Fruit fly (Drosophila melanogaster) whole organism, embryonic: ENCODE data around the gene aru.

Source experiments
- ATbp ChIP-seq: fragments of 200-800 bp; sonication (Bioruptor generic); optimal IDR thresholded peaks from 2 replicates; lab custom pipeline; 2017; ENCODE audit warnings: missing biosample characterization, mild to moderate bottlenecking, missing genetic modification characterization, missing genetic modification reagents
- CG10321 ChIP-seq: fragments of 200-800 bp; sonication (Bioruptor generic); IDR thresholded peaks from 2 replicates; pipeline ENCODE4 v1.3.6; 2022; ENCODE audit warnings: missing biosample characterization, missing genetic modification characterization
- CG10366 ChIP-seq: fragments of 200-800 bp; sonication (Bioruptor generic); IDR thresholded peaks from 2 replicates; pipeline ENCODE4 v1.3.6; 2022; ENCODE audit warnings: missing biosample characterization, missing genetic modification characterization
- CG12155 ChIP-seq: fragments of 200-800 bp; sonication (Bioruptor generic); optimal IDR thresholded peaks from 3 replicates; lab custom pipeline; 2016; ENCODE audit warnings: missing biosample characterization, missing genetic modification characterization
- CG1233 ChIP-seq: fragments of 200-800 bp; sonication (Bioruptor generic); optimal IDR thresholded peaks from 4 replicates; lab custom pipeline; 2018; ENCODE audit warnings: missing biosample characterization, mild to moderate bottlenecking, missing genetic modification characterization
- CG12391 ChIP-seq: fragments of 200-800 bp; sonication (Bioruptor generic); optimal IDR thresholded peaks from 3 replicates; lab custom pipeline; 2018; ENCODE audit warnings: missing biosample characterization, mild to moderate bottlenecking, missing genetic modification characterization, moderate library complexity
- CG12744 ChIP-seq: fragments of 200-800 bp; sonication (Bioruptor generic); optimal IDR thresholded peaks from 2 replicates; lab custom pipeline; 2016; ENCODE audit warnings: missing biosample characterization, missing genetic modification characterization
- CG13424 ChIP-seq: fragments of 200-800 bp; sonication (Bioruptor generic); optimal IDR thresholded peaks from 2 replicates; lab custom pipeline; 2019; ENCODE audit warnings: missing biosample characterization, mild to moderate bottlenecking, missing genetic modification characterization, moderate library complexity
- CG14441 ChIP-seq: fragments of 200-800 bp; sonication (Bioruptor generic); IDR thresholded peaks from 2 replicates; pipeline ENCODE4 v1.3.6; 2022; ENCODE audit warnings: missing biosample characterization, missing genetic modification characterization
- CG17186 ChIP-seq: fragments of 200-800 bp; sonication (Bioruptor generic); optimal IDR thresholded peaks from 3 replicates; lab custom pipeline; 2017; ENCODE audit warnings: missing biosample characterization, missing genetic modification reagents, missing genetic modification characterization
- CG18599 ChIP-seq: fragments of 200-800 bp; sonication (Bioruptor generic); optimal IDR thresholded peaks from 3 replicates; lab custom pipeline; 2017; ENCODE audit warnings: missing biosample characterization, missing genetic modification characterization, mild to moderate bottlenecking, moderate library complexity, missing genetic modification reagents
- CG2120 ChIP-seq: fragments of 200-800 bp; sonication (Bioruptor generic); optimal IDR thresholded peaks from 3 replicates; lab custom pipeline; 2016; ENCODE audit warnings: missing biosample characterization, missing genetic modification characterization
- CG2678 ChIP-seq: fragments of 200-800 bp; sonication (Bioruptor generic); optimal IDR thresholded peaks from 3 replicates; lab custom pipeline; 2019; ENCODE audit warnings: missing biosample characterization, mild to moderate bottlenecking, missing genetic modification characterization, moderate library complexity
- CG4730 ChIP-seq: fragments of 200-800 bp; sonication (Bioruptor generic); IDR thresholded peaks from 2 replicates; pipeline ENCODE4 v1.3.6; 2022; ENCODE audit warnings: missing biosample characterization, missing genetic modification characterization
- CG9215 ChIP-seq: fragments of 200-800 bp; sonication (Bioruptor generic); IDR thresholded peaks from 2 replicates; pipeline ENCODE4 v1.3.6; 2022; ENCODE audit warnings: missing biosample characterization, missing genetic modification characterization
- CG9437 ChIP-seq: fragments of 200-800 bp; sonication (Bioruptor generic); optimal IDR thresholded peaks from 2 replicates; lab custom pipeline; 2018; ENCODE audit warnings: missing biosample characterization, mild to moderate bottlenecking, missing genetic modification characterization
- CG9727 ChIP-seq: fragments of 200-800 bp; sonication (Bioruptor generic); optimal IDR thresholded peaks from 3 replicates; lab custom pipeline; 2017; ENCODE audit warnings: missing biosample characterization, mild to moderate bottlenecking, missing genetic modification characterization
- CG9876 ChIP-seq: fragments of 200-800 bp; sonication (Bioruptor generic); optimal IDR thresholded peaks from 2 replicates; lab custom pipeline; 2016; ENCODE audit warnings: missing biosample characterization, missing genetic modification characterization
- CG9932 ChIP-seq: fragments of 200-800 bp; sonication (Bioruptor generic); IDR thresholded peaks from 2 replicates; pipeline ENCODE4 v1.3.6; 2022; ENCODE audit warnings: missing biosample characterization, missing genetic modification characterization
- CkIIα-i1 ChIP-seq: fragments of 200-800 bp; sonication (Bioruptor generic); IDR thresholded peaks from 2 replicates; pipeline ENCODE4 v1.3.6; 2022; ENCODE audit warnings: missing biosample characterization, missing genetic modification characterization
- Dp ChIP-seq: fragments of 200-800 bp; sonication (Bioruptor generic); optimal IDR thresholded peaks from 2 replicates; lab custom pipeline; 2018; ENCODE audit warnings: missing biosample characterization, mild to moderate bottlenecking, missing genetic modification characterization, moderate library complexity
- H2.0 ChIP-seq: fragments of 200-800 bp; sonication (Bioruptor generic); IDR thresholded peaks from 2 replicates; pipeline ENCODE4 v1.3.6; 2022; ENCODE audit warnings: missing biosample characterization, missing genetic modification characterization
- HmgD ChIP-seq: fragments of 200-800 bp; sonication (Bioruptor generic); optimal IDR thresholded peaks from 3 replicates; lab custom pipeline; 2016; ENCODE audit warnings: missing biosample characterization, missing genetic modification characterization
- HmgZ ChIP-seq: fragments of 200-800 bp; sonication (Bioruptor generic); optimal IDR thresholded peaks from 2 replicates; lab custom pipeline; 2018; ENCODE audit warnings: missing biosample characterization, mild to moderate bottlenecking, missing genetic modification characterization
- Hr3 ChIP-seq: fragments of 200-800 bp; sonication (Bioruptor generic); optimal IDR thresholded peaks from 3 replicates; lab custom pipeline; 2016; ENCODE audit warnings: missing biosample characterization, missing genetic modification characterization
- Nf-YA ChIP-seq: fragments of 200-800 bp; sonication (Bioruptor generic); IDR thresholded peaks from 2 replicates; pipeline ENCODE4 v1.3.6; 2022; ENCODE audit warnings: missing biosample characterization, missing genetic modification characterization
- Opbp ChIP-seq: fragments of 200-800 bp; sonication (Bioruptor generic); IDR thresholded peaks from 3 replicates; pipeline ENCODE4 v1.3.6; 2022; ENCODE audit warnings: missing biosample characterization, missing genetic modification characterization; ENCODE audit not compliant: partially characterized antibody
- Sry-δ ChIP-seq: fragments of 200-800 bp; sonication (Bioruptor generic); optimal IDR thresholded peaks from 2 replicates; lab custom pipeline; 2016; ENCODE audit warnings: missing biosample characterization, missing genetic modification characterization
- Taf1 ChIP-seq: fragments of 200-800 bp; sonication (Bioruptor generic); IDR thresholded peaks from 2 replicates; pipeline ENCODE4 v1.3.6; 2022; ENCODE audit warnings: missing biosample characterization, missing genetic modification characterization
- abd-A ChIP-seq: fragments of 200-800 bp; sonication (Bioruptor generic); optimal IDR thresholded peaks from 3 replicates; lab custom pipeline; 2019; ENCODE audit warnings: missing biosample characterization, mild to moderate bottlenecking, missing genetic modification characterization, moderate library complexity
- aop ChIP-seq: fragments of 200-800 bp; sonication (Bioruptor generic); IDR thresholded peaks from 2 replicates; pipeline ENCODE4 v1.3.6; 2022; ENCODE audit warnings: missing biosample characterization, missing genetic modification characterization
- ap ChIP-seq: fragments of 200-800 bp; sonication (Bioruptor generic); IDR thresholded peaks from 2 replicates; pipeline ENCODE4 v1.3.6; 2022; ENCODE audit warnings: missing biosample characterization, missing genetic modification characterization
- ara ChIP-seq: fragments of 200-800 bp; sonication (Bioruptor generic); IDR thresholded peaks from 2 replicates; pipeline ENCODE4 v1.3.6; 2022; ENCODE audit warnings: missing biosample characterization, missing genetic modification characterization
- ato ChIP-seq: fragments of 200-800 bp; sonication (Bioruptor generic); IDR thresholded peaks from 2 replicates; pipeline ENCODE4 v1.3.6; 2022; ENCODE audit warnings: missing biosample characterization, missing genetic modification characterization; ENCODE audit not compliant: partially characterized antibody
- cas ChIP-seq: fragments of 200-800 bp; sonication (Bioruptor generic); IDR thresholded peaks from 2 replicates; pipeline ENCODE4 v1.3.6; 2022; ENCODE audit warnings: missing biosample characterization, missing genetic modification characterization
- ci ChIP-seq: fragments of 200-800 bp; sonication (Bioruptor generic); IDR thresholded peaks from 3 replicates; pipeline ENCODE4 v1.3.6; 2022; ENCODE audit warnings: missing biosample characterization, missing genetic modification characterization
- dati ChIP-seq: fragments of 200-800 bp; sonication (Bioruptor generic); IDR thresholded peaks from 2 replicates; pipeline ENCODE4 v1.3.6; 2022; ENCODE audit warnings: missing biosample characterization, missing genetic modification characterization
- dmrt99B ChIP-seq: fragments of 200-800 bp; sonication (Bioruptor generic); optimal IDR thresholded peaks from 2 replicates; lab custom pipeline; 2018; ENCODE audit warnings: missing biosample characterization, mild to moderate bottlenecking, missing genetic modification characterization, moderate library complexity
- eve ChIP-seq, 2 experiments: fragments of >200 bp; optimal IDR thresholded peaks; 2 replicates each; lab custom pipeline; 2017; ENCODE audit warnings: missing biosample characterization in 2 of 2, missing genetic modification characterization in 2 of 2
- fd102C ChIP-seq: fragments of 200-800 bp; sonication (Bioruptor generic); optimal IDR thresholded peaks from 2 replicates; lab custom pipeline; 2018; ENCODE audit warnings: missing biosample characterization, mild to moderate bottlenecking, missing genetic modification characterization, moderate library complexity
- fd64A ChIP-seq: fragments of 200-800 bp; sonication (Bioruptor generic); optimal IDR thresholded peaks from 3 replicates; lab custom pipeline; 2018; ENCODE audit warnings: missing biosample characterization, mild to moderate bottlenecking, missing genetic modification characterization
- fd96Cb ChIP-seq: fragments of 200-800 bp; sonication (Bioruptor generic); optimal IDR thresholded peaks from 2 replicates; lab custom pipeline; 2018; ENCODE audit warnings: missing biosample characterization, mild to moderate bottlenecking, missing genetic modification characterization, moderate library complexity
- fru ChIP-seq: fragments of >200 bp; optimal IDR thresholded peaks from 2 replicates; lab custom pipeline; 2017
- jigr1 ChIP-seq: fragments of 200-800 bp; sonication (Bioruptor generic); IDR thresholded peaks from 3 replicates; pipeline ENCODE4 v1.3.6; 2022; ENCODE audit warnings: missing biosample characterization, missing genetic modification characterization
- klu ChIP-seq: fragments of 200-800 bp; sonication (Bioruptor generic); IDR thresholded peaks from 2 replicates; pipeline ENCODE4 v1.3.6; 2022; ENCODE audit warnings: missing biosample characterization, missing genetic modification characterization
- lmd ChIP-seq: fragments of 200-800 bp; sonication (Bioruptor generic); IDR thresholded peaks from 2 replicates; pipeline ENCODE4 v1.3.6; 2022; ENCODE audit warnings: missing biosample characterization, missing genetic modification characterization
- pros ChIP-seq: fragments of 200-800 bp; sonication (Bioruptor generic); optimal IDR thresholded peaks from 3 replicates; lab custom pipeline; 2019; ENCODE audit warnings: missing biosample characterization, mild to moderate bottlenecking, missing genetic modification characterization, moderate library complexity
- sim ChIP-seq: fragments of 200-800 bp; sonication (Bioruptor generic); IDR thresholded peaks from 2 replicates; pipeline ENCODE4 v1.3.6; 2022; ENCODE audit warnings: missing biosample characterization, missing genetic modification characterization
- sr ChIP-seq: fragments of 200-800 bp; sonication (Bioruptor generic); IDR thresholded peaks from 3 replicates; pipeline ENCODE4 v1.3.6; 2022; ENCODE audit warnings: missing biosample characterization, missing genetic modification characterization
- tna ChIP-seq: fragments of 200-800 bp; sonication (Bioruptor generic); IDR thresholded peaks from 2 replicates; pipeline ENCODE4 v1.3.6; 2022; ENCODE audit warnings: missing biosample characterization, missing genetic modification characterization; ENCODE audit not compliant: partially characterized antibody
- usp ChIP-seq: fragments of >200 bp; optimal IDR thresholded peaks from 2 replicates; lab custom pipeline; 2017; ENCODE audit warnings: missing biosample characterization, missing genetic modification characterization
- wdn ChIP-seq: fragments of 200-800 bp; sonication (Bioruptor generic); IDR thresholded peaks from 2 replicates; pipeline ENCODE4 v1.3.6; 2022; ENCODE audit warnings: missing biosample characterization, missing genetic modification characterization

Gene aru

dm6 chr2L:841708-842107 is 26.4 kb downstream of the aru start (continued):
- TF ChIP-seq ci: peak; percentile 82
- TF ChIP-seq CG10366 (GFP tag; lab: Robert Waterston, UW): peak; percentile 82
- peak; percentile 74 for TF ChIP-seq H2.0
- peak; percentile 61 for TF ChIP-seq Hr3 (GFP tag; lab: Kevin White, UChicago)
- peak; percentile 85 for TF ChIP-seq CG18599 (GFP tag; lab: Kevin White, UChicago)
- TF ChIP-seq fru (lab: Kevin White, UChicago): no peak
- TF ChIP-seq cas: peak; percentile 81
- TF ChIP-seq lmd (GFP tag; lab: Robert Waterston, UW): peak; percentile 87
- TF ChIP-seq CG4730 (GFP tag; lab: Robert Waterston, UW): peak; percentile 51; the same call in 1 of the 2 replicates
- peak; percentile 14 for TF ChIP-seq fd64A (GFP tag; lab: Kevin White, UChicago)
- TF ChIP-seq CG9876 (GFP tag; lab: Kevin White, UChicago): peak; percentile 29
- TF ChIP-seq ara (GFP tag; lab: Robert Waterston, UW): peak; percentile 74
- no peak for TF ChIP-seq Nf-YA
- TF ChIP-seq dmrt99B (tag; lab: Kevin White, UChicago): peak; percentile 69
- peak; percentile 42; the same call in 1 of the 2 replicates for TF ChIP-seq sim (GFP tag; lab: Robert Waterston, UW)
- TF ChIP-seq jigr1: peak; percentile 35; the same call in 1 of the 3 replicates
- TF ChIP-seq ap (GFP tag; lab: Robert Waterston, UW): peak; percentile 51; the same call in 1 of the 2 replicates
- peak; percentile 59 for TF ChIP-seq fd96Cb (tag; lab: Kevin White, UChicago)
- TF ChIP-seq usp (GFP tag; lab: Kevin White, UChicago): no peak
- TF ChIP-seq tna (GFP tag; lab: Robert Waterston, UW): no peak
- no peak for TF ChIP-seq CG12744 (GFP tag; lab: Kevin White, UChicago)
- peak; percentile 77 for TF ChIP-seq klu
- no peak for TF ChIP-seq ato (GFP tag; lab: Robert Waterston, UW)
- TF ChIP-seq Sry-δ (GFP tag; lab: Kevin White, UChicago): peak; percentile 8
- TF ChIP-seq CG9727 (GFP tag; lab: Kevin White, UChicago): peak; percentile 65
- no peak for TF ChIP-seq abd-A (tag; lab: Kevin White, UChicago)
- TF ChIP-seq CG12391 (tag; lab: Kevin White, UChicago): peak; percentile 70
- no peak for TF ChIP-seq aop (GFP tag; lab: Robert Waterston, UW)
- TF ChIP-seq dati (GFP tag; lab: Robert Waterston, UW): peak; percentile 17; the same call in 1 of the 2 replicates
- TF ChIP-seq Dp (GFP tag; lab: Kevin White, UChicago): no peak
- TF ChIP-seq pros (GFP tag; lab: Kevin White, UChicago): no peak
- peak; percentile 45; the same call in 1 of the 3 replicates for TF ChIP-seq sr
- no peak for TF ChIP-seq eve (GFP tag; optimal IDR thresholded peaks at IDR 0.05; lab: Kevin White, UChicago)
- TF ChIP-seq CG2678 (tag; lab: Kevin White, UChicago): peak; percentile 83
- peak; percentile 81 for TF ChIP-seq CG14441 (GFP tag; lab: Robert Waterston, UW)
- TF ChIP-seq CG9437 (GFP tag; lab: Kevin White, UChicago): peak; percentile 16
- peak; percentile 71 for TF ChIP-seq Taf1 (GFP tag; lab: Robert Waterston, UW)
- TF ChIP-seq CG13424 (tag; lab: Kevin White, UChicago): peak; percentile 58
- peak; percentile 52 for TF ChIP-seq HmgZ (tag; lab: Kevin White, UChicago)
- peak; percentile 94 for TF ChIP-seq CG9932 (GFP tag; lab: Robert Waterston, UW)
- no peak for TF ChIP-seq HmgD (GFP tag; lab: Kevin White, UChicago)
- peak; percentile 80 for TF ChIP-seq CG9215 (GFP tag; lab: Robert Waterston, UW)
- TF ChIP-seq CkIIα-i1: 0 out of 2 replicates have a peak, but pooled peaks have one; percentile 39
- TF ChIP-seq ATbp (GFP tag; lab: Kevin White, UChicago): peak; percentile 61
- peak; percentile 70 for TF ChIP-seq CG12155 (GFP tag; lab: Kevin White, UChicago)
- TF ChIP-seq CG17186 (GFP tag; lab: Kevin White, UChicago): no peak
- no peak for TF ChIP-seq Opbp (GFP tag; lab: Robert Waterston, UW)
- TF ChIP-seq wdn (GFP tag; lab: Robert Waterston, UW): peak; percentile 88
- TF ChIP-seq fd102C (GFP tag; lab: Kevin White, UChicago): no peak
- peak; percentile 57 for TF ChIP-seq CG1233 (GFP tag; lab: Kevin White, UChicago)
- TF ChIP-seq CG2120 (GFP tag; lab: Kevin White, UChicago): peak; percentile 90
- peak; percentile 45; the same call in 1 of the 2 replicates for TF ChIP-seq CG10321 (GFP tag; lab: Robert Waterston, UW)
